Worm (Caenorhabditis elegans): ENCODE data around the gene C48B4.13.

- TF ChIP-seq klf-2 (GFP tag; conservative IDR thresholded peaks at IDR 0.05) = no peak
- TF ChIP-seq T22C8.4 (GFP tag; IDR thresholded peaks at IDR 0.05) = no peak
- no peak for TF ChIP-seq tab-1 (GFP tag; IDR thresholded peaks at IDR 0.05)
Measured at ce11 chrIII:9616933-9617332, 48.4 kb downstream of the C48B4.13 start.
